Worm (Caenorhabditis elegans): ENCODE measurements around the gene srh-282.
A peak's percentile ranks its signal among the peaks of the same experiment; 100 is the strongest.

The srh-282 gene

DNA sequence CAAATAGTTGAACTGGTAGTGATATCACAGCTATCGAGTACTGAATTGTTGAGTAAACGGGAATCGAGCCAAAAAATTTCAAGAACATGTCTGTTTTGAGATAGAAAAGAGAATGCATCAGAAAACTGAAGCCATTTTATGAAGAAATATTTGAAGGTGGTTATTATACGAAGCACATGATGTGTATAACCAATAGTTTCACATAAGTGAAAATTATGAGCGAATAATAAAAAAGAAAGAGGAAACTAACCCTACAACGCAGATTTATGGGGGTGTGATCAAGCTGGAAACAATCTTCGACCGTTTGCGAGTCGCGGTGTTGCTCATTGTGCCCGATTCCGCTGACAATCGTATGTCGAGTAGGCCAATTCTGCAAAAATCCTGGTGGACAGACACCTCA, at the start of gene srh-282:
Gene srh-282 (minus strand): TSS at position 101 of the 400 bp plus-strand sequence.
- no peak for TF ChIP-seq fkh-4 (tag; optimal IDR thresholded peaks at IDR 0.05; ENCODE audit: borderline replicate concordance)
- no peak for TF ChIP-seq snu-23 (GFP tag; optimal IDR thresholded peaks at IDR 0.05)
- TF ChIP-seq sox-4 (tag; optimal IDR thresholded peaks at IDR 0.05) = no peak
- no peak for TF ChIP-seq fkh-8 (tag; optimal IDR thresholded peaks at IDR 0.05)
- TF ChIP-seq dpl-1 (GFP tag; optimal IDR thresholded peaks at IDR 0.05) = no peak
- TF ChIP-seq tlp-1 (tag; optimal IDR thresholded peaks at IDR 0.05) = no peak
- TF ChIP-seq ztf-11 (tag; optimal IDR thresholded peaks at IDR 0.05) = no peak
- TF ChIP-seq unc-30 (tag; optimal IDR thresholded peaks at IDR 0.05) = no peak

DNA sequence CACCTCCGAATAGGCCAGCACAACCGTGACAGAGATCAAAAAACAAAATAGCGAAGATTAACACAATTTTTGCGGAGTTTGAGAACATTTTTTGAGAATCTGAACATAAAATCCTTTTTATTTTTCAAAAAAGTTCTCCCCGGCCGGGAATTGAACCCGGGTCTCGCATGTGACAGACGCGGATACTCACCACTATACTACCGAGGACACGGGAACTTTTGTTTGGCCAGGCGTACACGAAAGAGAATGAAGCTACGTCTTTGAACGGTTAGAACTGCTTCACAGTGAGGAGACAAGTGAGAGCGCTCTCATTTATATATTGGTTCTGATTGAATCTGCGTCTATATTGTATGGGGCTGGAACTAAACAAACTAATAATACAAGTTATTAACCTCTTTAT, 49.3 kb upstream of the srh-282 start, which contains the start of gene grl-26:
Gene grl-26 (minus strand): TSS at position 318 of the 400 bp plus-strand sequence.
- peak in 1 of 2 experiments; percentile 35 for TF ChIP-seq efl-1 (optimal IDR thresholded peaks at IDR 0.05)
- peak; percentile 12 to 80 for TF ChIP-seq efl-1 (GFP tag; optimal IDR thresholded peaks at IDR 0.05 in 1 of 2)
- no peak for TF ChIP-seq nhr-28 (tag; optimal IDR thresholded peaks at IDR 0.05)
- peak; percentile 22 for TF ChIP-seq lin-13 (GFP tag; optimal IDR thresholded peaks at IDR 0.05)
- TF ChIP-seq sox-4 (tag; optimal IDR thresholded peaks at IDR 0.05) = no peak
- TF ChIP-seq snu-23 (GFP tag; optimal IDR thresholded peaks at IDR 0.05) = peak; percentile 60
- no peak for TF ChIP-seq aha-1 (tag; optimal IDR thresholded peaks at IDR 0.05)
- TF ChIP-seq unc-62 (GFP tag; optimal IDR thresholded peaks at IDR 0.05) = no peak
- no peak for TF ChIP-seq unc-130 (tag; optimal IDR thresholded peaks at IDR 0.05)
- no peak for TF ChIP-seq ces-1 (GFP tag; optimal IDR thresholded peaks at IDR 0.05)
- no peak for TF ChIP-seq zip-4 (GFP tag; optimal IDR thresholded peaks at IDR 0.05)
- TF ChIP-seq efl-3 (GFP tag; optimal IDR thresholded peaks at IDR 0.05) = no peak
- no peak for TF ChIP-seq jun-1 (tag; optimal IDR thresholded peaks at IDR 0.05)
- TF ChIP-seq F16B12.6 (tag; optimal IDR thresholded peaks at IDR 0.05) = no peak
- TF ChIP-seq pag-3 (tag; optimal IDR thresholded peaks at IDR 0.05; ENCODE audit: borderline replicate concordance, insufficient read depth) = no peak
- no peak for TF ChIP-seq nhr-84 (tag; optimal IDR thresholded peaks at IDR 0.05)
- no peak for TF ChIP-seq fkh-10 (GFP tag; optimal IDR thresholded peaks at IDR 0.05)
- TF ChIP-seq pqm-1 (tag; optimal IDR thresholded peaks at IDR 0.05) = no peak
- no peak for TF ChIP-seq isw-1 (GFP tag; IDR thresholded peaks at IDR 0.05)
- TF ChIP-seq C04F5.9 (tag; optimal IDR thresholded peaks at IDR 0.05) = no peak
- no peak for TF ChIP-seq tlp-1 (tag; optimal IDR thresholded peaks at IDR 0.05)
- no peak for TF ChIP-seq dsc-1 (tag; optimal IDR thresholded peaks at IDR 0.05)
- TF ChIP-seq lsy-2 (tag; optimal IDR thresholded peaks at IDR 0.05) = peak; percentile 35 to 61
- TF ChIP-seq ceh-90 (tag; optimal IDR thresholded peaks at IDR 0.05) = no peak
- TF ChIP-seq unc-30 (tag; optimal IDR thresholded peaks at IDR 0.05) = no peak
- TF ChIP-seq nhr-76 (tag; optimal IDR thresholded peaks at IDR 0.05) = no peak
- no peak for TF ChIP-seq ama-1 (optimal IDR thresholded peaks at IDR 0.05)
- no peak for TF ChIP-seq grh-1 (GFP tag; IDR thresholded peaks at IDR 0.05)
- no peak for TF ChIP-seq mab-9 (GFP tag; IDR thresholded peaks at IDR 0.05)
- TF ChIP-seq nhr-47 (tag; optimal IDR thresholded peaks at IDR 0.05) = peak; percentile 35
- peak; percentile 34 for TF ChIP-seq nhr-20 (tag; optimal IDR thresholded peaks at IDR 0.05)
- TF ChIP-seq lin-14 (GFP tag; optimal IDR thresholded peaks at IDR 0.05) = no peak
- no peak for TF ChIP-seq ets-5 (GFP tag; IDR thresholded peaks at IDR 0.05)
- TF ChIP-seq hpl-2 (GFP tag; optimal IDR thresholded peaks at IDR 0.05) = no peak
- peak; percentile 18 to 69 for TF ChIP-seq lin-35 (GFP tag; optimal IDR thresholded peaks at IDR 0.05)
- TF ChIP-seq nhr-90 (tag; optimal IDR thresholded peaks at IDR 0.05; ENCODE audit: poor library complexity) = peak; percentile 34
- no peak for TF ChIP-seq nhr-237 (tag; optimal IDR thresholded peaks at IDR 0.05)
- no peak for TF ChIP-seq ztf-4 (tag; optimal IDR thresholded peaks at IDR 0.05)
- peak; percentile 2 for TF ChIP-seq tbx-2 (tag; optimal IDR thresholded peaks at IDR 0.05)
- TF ChIP-seq nhr-71 (tag; optimal IDR thresholded peaks at IDR 0.05) = no peak
- peak in 1 of 3 experiments; percentile 29 for TF ChIP-seq ceh-82 (tag; optimal IDR thresholded peaks at IDR 0.05)
- no peak for TF ChIP-seq ceh-88 (GFP tag; IDR thresholded peaks at IDR 0.05)
- TF ChIP-seq nhr-12 (tag; optimal IDR thresholded peaks at IDR 0.05) = no peak
- TF ChIP-seq dpl-1 (GFP tag; optimal IDR thresholded peaks at IDR 0.05) = peak in 1 of 3 experiments; percentile 34
- TF ChIP-seq nhr-19 (GFP tag; conservative IDR thresholded peaks at IDR 0.05) = peak; percentile 45
- no peak for TF ChIP-seq skn-1 (tag; optimal IDR thresholded peaks at IDR 0.05)
- TF ChIP-seq nhr-77 (tag; optimal IDR thresholded peaks at IDR 0.05) = peak; percentile 36
- no peak for TF ChIP-seq pax-3 (tag; optimal IDR thresholded peaks at IDR 0.05)
- no peak for TF ChIP-seq aly-2 (tag; optimal IDR thresholded peaks at IDR 0.05)

All from whole organism, L1 larva.